Worm (Caenorhabditis elegans) whole organism, L3 larva: ENCODE measurements around the gene dli-1.

Experiments
- R02D3.7 ChIP-seq: fragments of 150-350 bp; optimal IDR thresholded peaks from 2 replicates; lab custom pipeline; 2014; ENCODE audit warnings: missing biosample characterization, missing genetic modification characterization
- ZK546.5 ChIP-seq: sonication (generic microtip); optimal IDR thresholded peaks from 2 replicates; lab custom pipeline; 2017; ENCODE audit warnings: missing biosample characterization, missing genetic modification characterization
- aly-2 ChIP-seq: fragments of 150-350 bp; optimal IDR thresholded peaks from 2 replicates; lab custom pipeline; 2014; ENCODE audit warnings: missing biosample characterization, missing genetic modification characterization
- ama-1 ChIP-seq: fragments of 150-350 bp; optimal IDR thresholded peaks from 2 replicates; lab custom pipeline; 2018
- ceh-16 ChIP-seq: sonication (generic microtip); optimal IDR thresholded peaks from 2 replicates; lab custom pipeline; 2017; ENCODE audit warnings: missing biosample characterization, missing genetic modification characterization
- ceh-28 ChIP-seq: fragments of 150-350 bp; optimal IDR thresholded peaks from 2 replicates; lab custom pipeline; 2014; ENCODE audit warnings: missing biosample characterization, missing genetic modification reagents, missing genetic modification characterization
- ceh-82 ChIP-seq: fragments of 150-350 bp; optimal IDR thresholded peaks from 2 replicates; lab custom pipeline; 2014; ENCODE audit warnings: missing biosample characterization, missing genetic modification characterization
- ceh-9 ChIP-seq: sonication (generic microtip); optimal IDR thresholded peaks from 2 replicates; lab custom pipeline; 2018; ENCODE audit warnings: missing biosample characterization, missing genetic modification characterization
- daf-12 ChIP-seq: fragments of 150-350 bp; optimal IDR thresholded peaks from 2 replicates; lab custom pipeline; 2014; ENCODE audit warnings: missing biosample characterization, missing genetic modification reagents, missing genetic modification characterization
- egl-27 ChIP-seq: sonication (generic microtip); optimal IDR thresholded peaks from 4 replicates; lab custom pipeline; 2017; ENCODE audit warnings: missing biosample characterization, missing genetic modification reagents, missing genetic modification characterization
- egl-5 ChIP-seq: fragments of 150-350 bp; optimal IDR thresholded peaks from 2 replicates; lab custom pipeline; 2017; ENCODE audit warnings: missing biosample characterization, missing genetic modification reagents, missing genetic modification characterization, inconsistent platforms
- elt-1 ChIP-seq: fragments of 150-350 bp; optimal IDR thresholded peaks from 2 replicates; lab custom pipeline; 2014; ENCODE audit warnings: missing biosample characterization, missing genetic modification characterization
- elt-2 ChIP-seq: sonication (generic microtip); optimal IDR thresholded peaks from 2 replicates; lab custom pipeline; 2016; ENCODE audit warnings: missing genetic modification reagents, mild to moderate bottlenecking, missing genetic modification characterization, missing compliant biosample characterization
- elt-3 ChIP-seq, 3 experiments: fragments of 150-350 bp in 1 of 3; sonication (generic microtip) in 2 of 3; optimal IDR thresholded peaks; 2 replicates in 2 of 3; 4 replicates in 1 of 3; lab custom pipeline; 2014 to 2017; ENCODE audit warnings: missing biosample characterization in 3 of 3, missing genetic modification characterization in 3 of 3
- eor-1 ChIP-seq, 2 experiments: fragments of 150-350 bp; optimal IDR thresholded peaks; 2 replicates each; lab custom pipeline; 2014 to 2018; ENCODE audit warnings: missing biosample characterization in 2 of 2, missing genetic modification characterization in 2 of 2
- fkh-10 ChIP-seq: sonication (generic microtip); optimal IDR thresholded peaks from 2 replicates; lab custom pipeline; 2017; ENCODE audit warnings: missing biosample characterization, missing genetic modification reagents, missing genetic modification characterization
- fkh-2 ChIP-seq: fragments of 150-350 bp; optimal IDR thresholded peaks from 2 replicates; lab custom pipeline; 2014; ENCODE audit warnings: missing biosample characterization, missing genetic modification reagents, missing genetic modification characterization
- fos-1 ChIP-seq: fragments of 150-350 bp; optimal IDR thresholded peaks from 2 replicates; lab custom pipeline; 2014; ENCODE audit warnings: missing biosample characterization, missing genetic modification characterization
- hmg-11 ChIP-seq: sonication (generic microtip); optimal IDR thresholded peaks from 2 replicates; lab custom pipeline; 2016; ENCODE audit warnings: missing genetic modification characterization, missing compliant biosample characterization
- jun-1 ChIP-seq: fragments of 150-350 bp; optimal IDR thresholded peaks from 2 replicates; lab custom pipeline; 2014; ENCODE audit warnings: missing biosample characterization, missing genetic modification reagents, missing genetic modification characterization
- lin-15B ChIP-seq: fragments of 150-350 bp; optimal IDR thresholded peaks from 2 replicates; lab custom pipeline; 2014; ENCODE audit warnings: missing biosample characterization, missing genetic modification characterization
- lin-39 ChIP-seq: fragments of 150-350 bp; optimal IDR thresholded peaks from 2 replicates; lab custom pipeline; 2018; ENCODE audit warnings: missing biosample characterization, missing genetic modification reagents, missing genetic modification characterization
- lsy-12 ChIP-seq: sonication (generic microtip); optimal IDR thresholded peaks from 2 replicates; lab custom pipeline; 2016; ENCODE audit warnings: mild to moderate bottlenecking, missing genetic modification characterization, missing compliant biosample characterization
- mdl-1 ChIP-seq: fragments of 150-350 bp; optimal IDR thresholded peaks from 2 replicates; lab custom pipeline; 2014; ENCODE audit warnings: missing biosample characterization, missing genetic modification characterization
- mml-1 ChIP-seq: fragments of 150-350 bp; sonication (generic microtip); optimal IDR thresholded peaks from 3 replicates; lab custom pipeline; 2014; ENCODE audit warnings: missing biosample characterization, missing genetic modification characterization
- nfya-1 ChIP-seq: sonication (generic microtip); optimal IDR thresholded peaks from 2 replicates; lab custom pipeline; 2017; ENCODE audit warnings: missing genetic modification characterization, mild to moderate bottlenecking, missing compliant biosample characterization, antibody characterized with exemption, moderate library complexity; ENCODE audit not compliant: insufficient read depth
- nhr-11 ChIP-seq: fragments of 150-350 bp; optimal IDR thresholded peaks from 2 replicates; lab custom pipeline; 2014; ENCODE audit warnings: missing biosample characterization, missing genetic modification characterization
- nhr-12 ChIP-seq: fragments of 150-350 bp; optimal IDR thresholded peaks from 2 replicates; lab custom pipeline; 2014; ENCODE audit warnings: missing biosample characterization, missing genetic modification characterization
- nhr-23 ChIP-seq: fragments of 150-350 bp; optimal IDR thresholded peaks from 2 replicates; lab custom pipeline; 2014; ENCODE audit warnings: missing biosample characterization, missing genetic modification reagents, missing genetic modification characterization
- nhr-237 ChIP-seq: fragments of 150-350 bp; optimal IDR thresholded peaks from 2 replicates; lab custom pipeline; 2014; ENCODE audit warnings: missing biosample characterization, missing genetic modification characterization
- nhr-25 ChIP-seq: sonication (generic microtip); optimal IDR thresholded peaks from 2 replicates; lab custom pipeline; 2017; ENCODE audit warnings: missing biosample characterization, missing genetic modification characterization
- nhr-28 ChIP-seq: fragments of 150-350 bp; optimal IDR thresholded peaks from 2 replicates; lab custom pipeline; 2014; ENCODE audit warnings: missing biosample characterization, missing genetic modification characterization
- nhr-43 ChIP-seq: sonication (generic microtip); optimal IDR thresholded peaks from 2 replicates; lab custom pipeline; 2016; ENCODE audit warnings: mild to moderate bottlenecking, missing genetic modification characterization, missing compliant biosample characterization; ENCODE audit not compliant: poor library complexity, severe bottlenecking
- nhr-67 ChIP-seq: fragments of 150-350 bp; optimal IDR thresholded peaks from 2 replicates; lab custom pipeline; 2014; ENCODE audit warnings: missing biosample characterization, missing genetic modification characterization
- nhr-76 ChIP-seq: fragments of 150-350 bp; sonication (generic microtip); optimal IDR thresholded peaks from 5 replicates; lab custom pipeline; 2014; ENCODE audit warnings: missing biosample characterization, missing genetic modification characterization
- nhr-77 ChIP-seq: fragments of 150-350 bp; optimal IDR thresholded peaks from 2 replicates; lab custom pipeline; 2014; ENCODE audit warnings: missing biosample characterization, missing genetic modification characterization
- pha-4 ChIP-seq: fragments of 150-350 bp; optimal IDR thresholded peaks from 2 replicates; lab custom pipeline; 2014; ENCODE audit warnings: missing biosample characterization, missing genetic modification reagents, missing genetic modification characterization
- pqm-1 ChIP-seq: fragments of 150-350 bp; optimal IDR thresholded peaks from 2 replicates; lab custom pipeline; 2017; ENCODE audit warnings: missing biosample characterization, missing genetic modification characterization, inconsistent platforms
- sea-2 ChIP-seq: fragments of 150-350 bp; sonication (generic microtip); optimal IDR thresholded peaks from 4 replicates; lab custom pipeline; 2014; ENCODE audit warnings: missing biosample characterization, missing genetic modification reagents, missing genetic modification characterization
- skn-1 ChIP-seq: fragments of 150-350 bp; optimal IDR thresholded peaks from 2 replicates; lab custom pipeline; 2014; ENCODE audit warnings: missing biosample characterization, missing genetic modification characterization
- snpc-4 ChIP-seq: fragments of 150-350 bp; optimal IDR thresholded peaks from 2 replicates; lab custom pipeline; 2014; ENCODE audit warnings: missing biosample characterization, missing genetic modification characterization
- tbx-2 ChIP-seq: sonication (generic microtip); optimal IDR thresholded peaks from 2 replicates; lab custom pipeline; 2016; ENCODE audit warnings: mild to moderate bottlenecking, missing genetic modification characterization, missing compliant biosample characterization
- unc-39 ChIP-seq: sonication (generic microtip); optimal IDR thresholded peaks from 4 replicates; lab custom pipeline; 2017; ENCODE audit warnings: missing biosample characterization, missing genetic modification characterization
- unc-62 ChIP-seq: fragments of 150-350 bp; sonication (generic microtip); optimal IDR thresholded peaks from 4 replicates; lab custom pipeline; 2014; ENCODE audit warnings: missing biosample characterization, missing genetic modification reagents, missing genetic modification characterization
- zag-1 ChIP-seq: fragments of 150-350 bp; optimal IDR thresholded peaks from 2 replicates; lab custom pipeline; 2014; ENCODE audit warnings: missing biosample characterization, missing genetic modification characterization
- ztf-11 ChIP-seq: fragments of 150-350 bp; optimal IDR thresholded peaks from 2 replicates; lab custom pipeline; 2014; ENCODE audit warnings: missing biosample characterization, missing genetic modification characterization
- ztf-4 ChIP-seq: fragments of 150-350 bp; optimal IDR thresholded peaks from 2 replicates; lab custom pipeline; 2014; ENCODE audit warnings: missing biosample characterization, missing genetic modification characterization

Gene dli-1

DNA sequence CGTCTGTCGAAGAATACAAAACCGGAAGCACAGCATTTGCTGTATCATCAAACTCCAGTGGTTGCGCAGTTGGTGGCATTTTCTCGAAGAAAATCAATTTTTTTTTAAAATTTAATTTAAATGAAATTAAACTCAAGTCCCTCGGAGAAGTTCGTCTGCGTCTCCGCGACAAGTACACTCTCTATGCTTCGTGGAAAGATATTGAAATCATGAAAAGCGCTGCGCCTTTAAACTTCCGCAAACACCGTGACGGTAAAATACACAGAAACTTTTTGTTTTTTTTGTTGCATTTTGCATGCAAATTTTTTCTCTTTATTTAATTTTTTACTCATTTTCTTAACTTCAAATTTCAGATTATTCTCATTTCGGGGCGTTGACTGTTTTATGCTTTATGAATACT is at the start of gene dli-1, which contains the start of the genes tin-9.2 and exos-4.1:
dli-1 (minus strand) TSS at position 141 of the 400 bp plus-strand sequence.
tin-9.2 (plus strand) TSS at position 344 of the 400 bp plus-strand sequence.
exos-4.1 (plus strand) TSS at position 348 of the 400 bp plus-strand sequence.
- TF ChIP-seq nhr-25 (tag; lab: Kevin White, UChicago) = peak; percentile 35
- no peak for TF ChIP-seq mdl-1 (tag; lab: Kevin White, UChicago)
- peak; percentile 14 for TF ChIP-seq pqm-1
- TF ChIP-seq egl-5 (tag; lab: Kevin White, UChicago) = peak; percentile 77
- TF ChIP-seq elt-3 (tag; optimal IDR thresholded peaks at IDR 0.05; lab: Kevin White, UChicago) = no peak
- peak; percentile 65 for TF ChIP-seq nhr-23 (tag; lab: Kevin White, UChicago)
- no peak for TF ChIP-seq eor-1 (tag; optimal IDR thresholded peaks at IDR 0.05; lab: Kevin White, UChicago)
- no peak for TF ChIP-seq daf-12 (tag; lab: Kevin White, UChicago)
- no peak for TF ChIP-seq nhr-237 (tag; lab: Kevin White, UChicago)
- no peak for TF ChIP-seq sea-2 (GFP tag; lab: Kevin White, UChicago)
- no peak for TF ChIP-seq fkh-2
- no peak for TF ChIP-seq ceh-16 (tag; lab: Kevin White, UChicago)
- TF ChIP-seq zag-1 (tag; lab: Kevin White, UChicago) = no peak
- TF ChIP-seq nhr-43 (tag; lab: Kevin White, UChicago) = no peak
- TF ChIP-seq ama-1 (lab: Kevin White, UChicago) = no peak
- no peak for TF ChIP-seq elt-1 (tag; lab: Kevin White, UChicago)
- no peak for TF ChIP-seq nhr-76 (tag; lab: Kevin White, UChicago)
- TF ChIP-seq lin-39 (tag; lab: Kevin White, UChicago) = no peak
- no peak for TF ChIP-seq fkh-10 (GFP tag; lab: Kevin White, UChicago)
- no peak for TF ChIP-seq aly-2 (tag; lab: Kevin White, UChicago)
- peak; percentile 69 for TF ChIP-seq pha-4 (tag; lab: Kevin White, UChicago)
- TF ChIP-seq nhr-28 (tag; lab: Kevin White, UChicago) = no peak
- peak; percentile 31 for TF ChIP-seq snpc-4 (tag; lab: Kevin White, UChicago)
- no peak for TF ChIP-seq ZK546.5 (tag; lab: Kevin White, UChicago)
- peak; percentile 77 for TF ChIP-seq nfya-1 (tag; lab: Kevin White, UChicago)
- peak; percentile 3 for TF ChIP-seq jun-1 (tag; lab: Kevin White, UChicago)
- peak; percentile 58 for TF ChIP-seq hmg-11 (tag; lab: Kevin White, UChicago)
- no peak for TF ChIP-seq unc-39 (tag; lab: Kevin White, UChicago)
- TF ChIP-seq lsy-12 (tag; lab: Kevin White, UChicago) = no peak
- no peak for TF ChIP-seq ztf-11 (tag; lab: Kevin White, UChicago)
- no peak for TF ChIP-seq ztf-4 (tag; lab: Kevin White, UChicago)
- peak; percentile 54 for TF ChIP-seq ceh-28 (tag; lab: Kevin White, UChicago)
- no peak for TF ChIP-seq nhr-77 (tag; lab: Kevin White, UChicago)
- peak; percentile 58 for TF ChIP-seq R02D3.7 (tag; lab: Kevin White, UChicago)
- no peak for TF ChIP-seq egl-27 (tag; lab: Kevin White, UChicago)
- TF ChIP-seq tbx-2 (tag; lab: Kevin White, UChicago) = no peak
- TF ChIP-seq ceh-9 (tag; lab: Kevin White, UChicago) = no peak
- TF ChIP-seq skn-1 (tag; lab: Kevin White, UChicago) = peak; percentile 54
- TF ChIP-seq unc-62 (GFP tag; lab: Kevin White, UChicago) = no peak
- no peak for TF ChIP-seq nhr-11 (tag; lab: Kevin White, UChicago)
- peak; percentile 83 for TF ChIP-seq lin-15B (tag; lab: Kevin White, UChicago)
- peak; percentile 29 for TF ChIP-seq elt-2 (tag; lab: Kevin White, UChicago)
- TF ChIP-seq nhr-67 = no peak
- no peak for TF ChIP-seq fos-1
- no peak for TF ChIP-seq mml-1
- TF ChIP-seq ceh-82 = no peak
- TF ChIP-seq nhr-12 (tag; lab: Kevin White, UChicago) = no peak
